Worm (Caenorhabditis elegans): ENCODE data around the gene sar-1.

The sar-1 gene

ce11 chrIV:4541195-4541594, 28.1 kb upstream of the sar-1 start:
- no peak for TF ChIP-seq F49E8.2 (tag; optimal IDR thresholded peaks at IDR 0.05; ENCODE audit: insufficient read depth)
- no peak for TF ChIP-seq attf-6 (GFP tag; IDR thresholded peaks at IDR 0.05)
- TF ChIP-seq unc-130 (GFP tag; optimal IDR thresholded peaks at IDR 0.05) = no peak
- no peak for TF ChIP-seq hsf-1 (GFP tag; IDR thresholded peaks at IDR 0.05)
- no peak for TF ChIP-seq B0336.3 (GFP tag; IDR thresholded peaks at IDR 0.05)
- no peak for TF ChIP-seq snpc-1.3 (tag; optimal IDR thresholded peaks at IDR 0.05; ENCODE audit: insufficient read depth)
- TF ChIP-seq ztf-6 (GFP tag; IDR thresholded peaks at IDR 0.05) = no peak
- no peak for TF ChIP-seq hlh-26 (GFP tag; conservative IDR thresholded peaks at IDR 0.05)
- no peak for TF ChIP-seq egl-44 (GFP tag; IDR thresholded peaks at IDR 0.05)
- no peak for TF ChIP-seq sea-2 (GFP tag; IDR thresholded peaks at IDR 0.05)
- TF ChIP-seq ets-4 (GFP tag; optimal IDR thresholded peaks at IDR 0.05) = no peak
- no peak for TF ChIP-seq F10E7.11 (tag; optimal IDR thresholded peaks at IDR 0.05)
- no peak for TF ChIP-seq hlh-12 (tag; optimal IDR thresholded peaks at IDR 0.05)
- no peak for TF ChIP-seq repo-1 (tag; optimal IDR thresholded peaks at IDR 0.05)
- TF ChIP-seq tbx-9 (tag; optimal IDR thresholded peaks at IDR 0.05; ENCODE audit: borderline replicate concordance) = no peak
- TF ChIP-seq ztf-22 (GFP tag; optimal IDR thresholded peaks at IDR 0.05) = no peak
- TF ChIP-seq ceh-79 (tag; optimal IDR thresholded peaks at IDR 0.05) = no peak

- TF ChIP-seq dox-1 (GFP tag; IDR thresholded peaks at IDR 0.05) (0 out of 2 replicates have a peak, but pooled peaks have one; percentile 35), ama-1 (optimal IDR thresholded peaks at IDR 0.05) (no peak), ama-1 (GFP tag; optimal IDR thresholded peaks at IDR 0.05) (peak in 1 of 2 experiments; percentile 40), ztf-18 (tag; optimal IDR thresholded peaks at IDR 0.05) (peak; percentile 58), mcd-1 (GFP tag; IDR thresholded peaks at IDR 0.05) (peak; percentile 36; the same call in 1 of the 2 replicates), F52B5.7 (tag; optimal IDR thresholded peaks at IDR 0.05) (peak; percentile 22), rec-8 (tag; optimal IDR thresholded peaks at IDR 0.05) (no peak), madf-6 (GFP tag; IDR thresholded peaks at IDR 0.05) (peak; percentile 48), lin-26 (GFP tag; IDR thresholded peaks at IDR 0.05) (peak; percentile 70; the same call in 1 of the 2 replicates), lsl-1 (GFP tag; optimal IDR thresholded peaks at IDR 0.05) (peak; percentile 42), hmg-1.2 (GFP tag; IDR thresholded peaks at IDR 0.05) (peak; percentile 88), nhr-27 (tag; optimal IDR thresholded peaks at IDR 0.05) (no peak), ceh-40 (GFP tag; IDR thresholded peaks at IDR 0.05) (no peak), him-1 (tag; optimal IDR thresholded peaks at IDR 0.05) (peak; percentile 54), somi-1 (GFP tag; optimal IDR thresholded peaks at IDR 0.05) (no peak), gei-17 (GFP tag; optimal IDR thresholded peaks at IDR 0.05) (no peak), sea-2 (GFP tag; IDR thresholded peaks at IDR 0.05) (0 out of 2 replicates have a peak, but pooled peaks have one; percentile 55), lsy-27 (tag; optimal IDR thresholded peaks at IDR 0.05; ENCODE audit: borderline replicate concordance, insufficient read depth) (no peak), ccch-3 (GFP tag; optimal IDR thresholded peaks at IDR 0.05) (no peak), B0261.1 (tag; optimal IDR thresholded peaks at IDR 0.05) (peak; percentile 51), rcor-1 (GFP tag; IDR thresholded peaks at IDR 0.05) (0 out of 2 replicates have a peak, but pooled peaks have one; percentile 36), tlf-1 (GFP tag; optimal IDR thresholded peaks at IDR 0.05) (no peak), snpc-4 (GFP tag; optimal IDR thresholded peaks at IDR 0.05) (peak; percentile 88), snpc-4 (tag; optimal IDR thresholded peaks at IDR 0.05) (peak; percentile 88 to 96 (median 92)), F23B12.7 (tag; optimal IDR thresholded peaks at IDR 0.05; ENCODE audit: insufficient read depth) (peak; percentile 7), tbp1 (GFP tag; optimal IDR thresholded peaks at IDR 0.05) (peak; percentile 82), dpff-1 (tag; optimal IDR thresholded peaks at IDR 0.05) (no peak), F33H1.4 (GFP tag; IDR thresholded peaks at IDR 0.05) (peak; percentile 18; the same call in 1 of the 2 replicates), let-526 (GFP tag; IDR thresholded peaks at IDR 0.05) (no peak), rpc-1 (optimal IDR thresholded peaks at IDR 0.05) (peak; percentile 62), rpc-1 (tag; optimal IDR thresholded peaks at IDR 0.05) (peak; percentile 73), snpc-1.1 (tag; optimal IDR thresholded peaks at IDR 0.05; ENCODE audit: insufficient read depth) (peak; percentile 91)
Measured at ce11 chrIV:4538672-4539071, 25.6 kb upstream of the sar-1 start.
